Worm (Caenorhabditis elegans) whole organism, L2 larva: ENCODE measurements around the gene pals-30.

Experiments
- ZK546.5 ChIP-seq: sonication (generic microtip); optimal IDR thresholded peaks from 2 replicates; lab custom pipeline; 2017; ENCODE audit warnings: missing biosample characterization, missing genetic modification characterization
- aly-2 ChIP-seq: fragments of 150-350 bp; optimal IDR thresholded peaks from 2 replicates; lab custom pipeline; 2014; ENCODE audit warnings: missing biosample characterization, missing genetic modification characterization
- ama-1 ChIP-seq: fragments of 150-350 bp; optimal IDR thresholded peaks from 2 replicates; lab custom pipeline; 2018; ENCODE audit warnings: inconsistent platforms
- blmp-1 ChIP-seq: sonication (generic microtip); optimal IDR thresholded peaks from 2 replicates; lab custom pipeline; 2017; ENCODE audit warnings: missing genetic modification characterization, mild to moderate bottlenecking, missing compliant biosample characterization, antibody characterized with exemption, moderate library complexity; ENCODE audit not compliant: insufficient read depth
- ceh-16 ChIP-seq: fragments of 150-350 bp; optimal IDR thresholded peaks from 2 replicates; lab custom pipeline; 2014; ENCODE audit warnings: missing biosample characterization, missing genetic modification characterization
- ceh-82 ChIP-seq: fragments of 150-350 bp; optimal IDR thresholded peaks from 2 replicates; lab custom pipeline; 2014; ENCODE audit warnings: missing biosample characterization, missing genetic modification characterization
- crh-2 ChIP-seq: sonication (generic microtip); optimal IDR thresholded peaks from 2 replicates; lab custom pipeline; 2017; ENCODE audit warnings: missing biosample characterization, missing genetic modification characterization
- dmd-4 ChIP-seq: sonication (generic microtip); optimal IDR thresholded peaks from 2 replicates; lab custom pipeline; 2017; ENCODE audit warnings: missing biosample characterization, missing genetic modification characterization
- elt-1 ChIP-seq: fragments of 150-350 bp; optimal IDR thresholded peaks from 2 replicates; lab custom pipeline; 2014; ENCODE audit warnings: missing biosample characterization, missing genetic modification characterization
- fos-1 ChIP-seq: fragments of 150-350 bp; optimal IDR thresholded peaks from 2 replicates; lab custom pipeline; 2014; ENCODE audit warnings: missing biosample characterization, missing genetic modification characterization
- gmeb-1 ChIP-seq: fragments of 150-350 bp; optimal IDR thresholded peaks from 2 replicates; lab custom pipeline; 2014; ENCODE audit warnings: missing biosample characterization, missing genetic modification characterization
- lin-13 ChIP-seq: fragments of 150-350 bp; optimal IDR thresholded peaks from 2 replicates; lab custom pipeline; 2014; ENCODE audit warnings: missing biosample characterization, missing genetic modification reagents, missing genetic modification characterization
- lin-39 ChIP-seq: fragments of 150-350 bp; optimal IDR thresholded peaks from 2 replicates; lab custom pipeline; 2014; ENCODE audit warnings: missing biosample characterization, missing genetic modification reagents, missing genetic modification characterization
- lsy-2 ChIP-seq, 2 experiments: fragments of 150-350 bp in 1 of 2; sonication (generic microtip) in 1 of 2; optimal IDR thresholded peaks; 2 replicates each; lab custom pipeline; 2014 to 2017; ENCODE audit warnings: missing biosample characterization in 2 of 2, missing genetic modification characterization in 2 of 2
- mab-5 ChIP-seq: fragments of 150-350 bp; optimal IDR thresholded peaks from 2 replicates; lab custom pipeline; 2014; ENCODE audit warnings: missing biosample characterization, missing genetic modification characterization
- mbf-1 ChIP-seq: sonication (generic microtip); optimal IDR thresholded peaks from 2 replicates; lab custom pipeline; 2017; ENCODE audit warnings: missing biosample characterization, missing genetic modification characterization
- nhr-10 ChIP-seq: sonication (generic microtip); optimal IDR thresholded peaks from 2 replicates; lab custom pipeline; 2017; ENCODE audit warnings: missing biosample characterization, missing genetic modification characterization
- nhr-11 ChIP-seq: fragments of 150-350 bp; optimal IDR thresholded peaks from 2 replicates; lab custom pipeline; 2014; ENCODE audit warnings: missing biosample characterization, missing genetic modification characterization
- nhr-12 ChIP-seq: fragments of 150-350 bp; optimal IDR thresholded peaks from 2 replicates; lab custom pipeline; 2014; ENCODE audit warnings: missing biosample characterization, missing genetic modification characterization
- nhr-129 ChIP-seq: fragments of 150-350 bp; optimal IDR thresholded peaks from 2 replicates; lab custom pipeline; 2014; ENCODE audit warnings: missing biosample characterization, missing genetic modification characterization
- nhr-21 ChIP-seq: fragments of 150-350 bp; optimal IDR thresholded peaks from 2 replicates; lab custom pipeline; 2014; ENCODE audit warnings: missing biosample characterization, missing genetic modification characterization
- nhr-23 ChIP-seq: fragments of 150-350 bp; optimal IDR thresholded peaks from 2 replicates; lab custom pipeline; 2014; ENCODE audit warnings: missing biosample characterization, missing genetic modification reagents, missing genetic modification characterization
- nhr-237 ChIP-seq: fragments of 150-350 bp; optimal IDR thresholded peaks from 2 replicates; lab custom pipeline; 2014; ENCODE audit warnings: missing biosample characterization, missing genetic modification characterization
- nhr-25 ChIP-seq: fragments of 150-350 bp; sonication (generic microtip); optimal IDR thresholded peaks from 3 replicates; lab custom pipeline; 2014; ENCODE audit warnings: missing biosample characterization, missing genetic modification characterization
- nhr-77 ChIP-seq: fragments of 150-350 bp; optimal IDR thresholded peaks from 2 replicates; lab custom pipeline; 2014; ENCODE audit warnings: missing biosample characterization, missing genetic modification characterization
- peb-1 ChIP-seq: fragments of 150-350 bp; optimal IDR thresholded peaks from 2 replicates; lab custom pipeline; 2014; ENCODE audit warnings: missing biosample characterization, missing genetic modification characterization
- sma-3 ChIP-seq: sonication (generic microtip); optimal IDR thresholded peaks from 2 replicates; lab custom pipeline; 2016; ENCODE audit warnings: missing genetic modification reagents, missing genetic modification characterization, missing compliant biosample characterization
- sma-9 ChIP-seq, 2 experiments: fragments of 150-350 bp in 1 of 2; sonication (generic microtip) in 1 of 2; optimal IDR thresholded peaks; 2 replicates each; lab custom pipeline; 2014 to 2016; ENCODE audit warnings: missing genetic modification characterization in 2 of 2, mild to moderate bottlenecking in 1 of 2, missing biosample characterization in 1 of 2, missing compliant biosample characterization in 1 of 2, missing genetic modification reagents in 1 of 2, moderate library complexity in 1 of 2
- snpc-4 ChIP-seq: fragments of 150-350 bp; optimal IDR thresholded peaks from 2 replicates; lab custom pipeline; 2014; ENCODE audit warnings: missing biosample characterization, missing genetic modification characterization
- unc-39 ChIP-seq: fragments of 150-350 bp; optimal IDR thresholded peaks from 2 replicates; lab custom pipeline; 2014; ENCODE audit warnings: missing biosample characterization, missing genetic modification characterization
- unc-55 ChIP-seq: fragments of 150-350 bp; sonication (generic microtip); optimal IDR thresholded peaks from 3 replicates; lab custom pipeline; 2014; ENCODE audit warnings: missing biosample characterization, missing genetic modification reagents, missing genetic modification characterization
- unc-62 ChIP-seq: fragments of 150-350 bp; optimal IDR thresholded peaks from 2 replicates; lab custom pipeline; 2014; ENCODE audit warnings: missing biosample characterization, missing genetic modification reagents, missing genetic modification characterization
- zag-1 ChIP-seq: fragments of 150-350 bp; optimal IDR thresholded peaks from 2 replicates; lab custom pipeline; 2014; ENCODE audit warnings: missing biosample characterization, missing genetic modification characterization
- ztf-11 ChIP-seq: sonication (generic microtip); optimal IDR thresholded peaks from 2 replicates; lab custom pipeline; 2017; ENCODE audit warnings: missing biosample characterization, missing genetic modification characterization
- ztf-4 ChIP-seq: fragments of 150-350 bp; optimal IDR thresholded peaks from 2 replicates; lab custom pipeline; 2014; ENCODE audit warnings: missing biosample characterization, missing genetic modification characterization

pals-30 gene

ce11 chrIV:14587589-14587988 is 35.8 kb upstream of the pals-30 start:
- TF ChIP-seq ama-1 (no peak), nhr-12 (tag; lab: Kevin White, UChicago) (no peak), lin-13 (GFP tag; lab: Kevin White, UChicago) (no peak), nhr-77 (tag; lab: Kevin White, UChicago) (no peak), snpc-4 (no peak), gmeb-1 (no peak), unc-39 (no peak), sma-9 (GFP tag; optimal IDR thresholded peaks at IDR 0.05; lab: Kevin White, UChicago) (no peak), sma-9 (tag; optimal IDR thresholded peaks at IDR 0.05; lab: Kevin White, UChicago) (no peak)

- TF ChIP-seq nhr-21 (tag; lab: Kevin White, UChicago): no peak
- TF ChIP-seq nhr-77 (tag; lab: Kevin White, UChicago): no peak
- TF ChIP-seq nhr-25: no peak
- no peak for TF ChIP-seq nhr-23 (tag; lab: Kevin White, UChicago)
- no peak for TF ChIP-seq nhr-10 (tag; lab: Kevin White, UChicago)
- no peak for TF ChIP-seq fos-1
- TF ChIP-seq unc-39: no peak
- no peak for TF ChIP-seq ceh-16 (tag; lab: Kevin White, UChicago)
- no peak for TF ChIP-seq sma-3
- no peak for TF ChIP-seq unc-62 (GFP tag; lab: Kevin White, UChicago)
- no peak for TF ChIP-seq sma-9 (GFP tag; optimal IDR thresholded peaks at IDR 0.05; lab: Kevin White, UChicago)
- TF ChIP-seq sma-9 (tag; optimal IDR thresholded peaks at IDR 0.05; lab: Kevin White, UChicago): no peak
- no peak for TF ChIP-seq mab-5 (tag; lab: Kevin White, UChicago)
- TF ChIP-seq ZK546.5: no peak
These were observed 35.0 kb upstream of the pals-30 start for ce11 chrIV:14586759-14587158.

- no peak for TF ChIP-seq fos-1
- TF ChIP-seq nhr-12 (tag; lab: Kevin White, UChicago): no peak
- no peak for TF ChIP-seq peb-1 (tag; lab: Kevin White, UChicago)
- TF ChIP-seq ceh-82 (tag; lab: Kevin White, UChicago): no peak
- no peak for TF ChIP-seq nhr-11 (tag; lab: Kevin White, UChicago)
- TF ChIP-seq nhr-23 (tag; lab: Kevin White, UChicago): no peak
- no peak for TF ChIP-seq nhr-21 (tag; lab: Kevin White, UChicago)
- TF ChIP-seq, all 48 proteins: peak for 0
These were observed 29.2 kb upstream of the pals-30 start, which contains the start of gene irld-18 for ce11 chrIV:14580939-14581338. Gene irld-18 (minus strand): TSS chrIV:14581039.

- TF ChIP-seq ztf-11 (tag; lab: Kevin White, UChicago): no peak
- TF ChIP-seq nhr-129: no peak
- no peak for TF ChIP-seq fos-1
- no peak for TF ChIP-seq lsy-2 (tag; optimal IDR thresholded peaks at IDR 0.05; lab: Kevin White, UChicago)
- no peak for TF ChIP-seq sma-9 (GFP tag; optimal IDR thresholded peaks at IDR 0.05; lab: Kevin White, UChicago)
- no peak for TF ChIP-seq sma-9 (tag; optimal IDR thresholded peaks at IDR 0.05; lab: Kevin White, UChicago)
- TF ChIP-seq nhr-10 (tag; lab: Kevin White, UChicago): no peak
- no peak for TF ChIP-seq zag-1 (tag; lab: Kevin White, UChicago)
- no peak for TF ChIP-seq unc-55
- TF ChIP-seq nhr-237 (tag; lab: Kevin White, UChicago): no peak
- no peak for TF ChIP-seq mbf-1 (tag; lab: Kevin White, UChicago)
- TF ChIP-seq ztf-4 (tag; lab: Kevin White, UChicago): no peak
- no peak for TF ChIP-seq elt-1 (tag; lab: Kevin White, UChicago)
- TF ChIP-seq nhr-23 (tag; lab: Kevin White, UChicago): no peak
- no peak for TF ChIP-seq lin-39
- no peak for TF ChIP-seq nhr-21 (tag; lab: Kevin White, UChicago)
- no peak for TF ChIP-seq nhr-25
- no peak for TF ChIP-seq aly-2 (tag; lab: Kevin White, UChicago)
- no peak for TF ChIP-seq dmd-4 (tag; lab: Kevin White, UChicago)
- TF ChIP-seq nhr-77 (tag; lab: Kevin White, UChicago): no peak
These were observed 27.0 kb upstream of the pals-30 start, which contains the start of gene Y57G11B.8 for ce11 chrIV:14578650-14579193. Gene Y57G11B.8 (minus strand): TSS chrIV:14578700.

- peak; percentile 23 for TF ChIP-seq gmeb-1
- TF ChIP-seq ztf-11 (tag; lab: Kevin White, UChicago): no peak
- no peak for TF ChIP-seq blmp-1 (tag; lab: Kevin White, UChicago)
- TF ChIP-seq dmd-4 (tag; lab: Kevin White, UChicago): no peak
- no peak for TF ChIP-seq peb-1 (tag; lab: Kevin White, UChicago)
- TF ChIP-seq ZK546.5: no peak
- TF ChIP-seq snpc-4: peak; percentile 28
- TF ChIP-seq ztf-4 (tag; lab: Kevin White, UChicago): no peak
- peak; percentile 25 for TF ChIP-seq crh-2
- peak; percentile 51 for TF ChIP-seq nhr-129
- TF ChIP-seq sma-3: peak; percentile 32
- peak; percentile 4 for TF ChIP-seq nhr-21 (tag; lab: Kevin White, UChicago)
- TF ChIP-seq, all 48 proteins: peak for 6
These were observed 24.7 kb upstream of the pals-30 start for ce11 chrIV:14576471-14576870.
